Worm (Caenorhabditis elegans) whole organism, L4 larva: ENCODE data around the gene T11F9.22.
"Not testable (repeated sequence)": the region's sequence is repeated elsewhere in the genome, so short reads cannot be mapped to it uniquely, and the experiment has no call there.

Source experiments
- R02D3.7 ChIP-seq: fragments of 150-350 bp; sonication (generic microtip); optimal IDR thresholded peaks from 3 replicates; lab custom pipeline; 2014; ENCODE audit warnings: missing biosample characterization, missing genetic modification characterization
- T20F7.1 ChIP-seq: fragments of 200-800 bp; sonication (Bioruptor generic); optimal IDR thresholded peaks from 2 replicates; lab custom pipeline; 2018; ENCODE audit warnings: mild to moderate bottlenecking, missing genetic modification characterization, missing compliant biosample characterization
- T26A8.4 ChIP-seq: fragments of 200-800 bp; sonication (Bioruptor generic); IDR thresholded peaks from 2 replicates; pipeline ENCODE4 v1.3.6; 2022; ENCODE audit warnings: missing genetic modification characterization, missing compliant biosample characterization
- Y5F2A.4 ChIP-seq: fragments of 200-800 bp; sonication (Bioruptor generic); optimal IDR thresholded peaks from 2 replicates; lab custom pipeline; 2018; ENCODE audit warnings: mild to moderate bottlenecking, missing genetic modification characterization, missing compliant biosample characterization
- ZK337.2 ChIP-seq: fragments of 200-800 bp; sonication (Bioruptor generic); IDR thresholded peaks from 2 replicates; pipeline ENCODE4 v1.3.6; 2022; ENCODE audit warnings: missing genetic modification reagents, missing genetic modification characterization, missing compliant biosample characterization
- ceh-20 ChIP-seq: fragments of 200-800 bp; sonication (Bioruptor generic); IDR thresholded peaks from 2 replicates; pipeline ENCODE4 v1.3.6; 2022; ENCODE audit warnings: missing genetic modification reagents, missing genetic modification characterization, missing compliant biosample characterization
- cey-2 ChIP-seq: sonication (generic microtip); optimal IDR thresholded peaks from 3 replicates; lab custom pipeline; 2017; ENCODE audit warnings: missing genetic modification characterization, mild to moderate bottlenecking, missing compliant biosample characterization, antibody characterized with exemption, borderline replicate concordance; ENCODE audit not compliant: insufficient read depth
- ctbp-1 ChIP-seq: fragments of 200-800 bp; sonication (Bioruptor generic); IDR thresholded peaks from 2 replicates; pipeline ENCODE4 v1.3.6; 2022; ENCODE audit warnings: missing genetic modification reagents, missing genetic modification characterization, missing compliant biosample characterization
- daf-16 ChIP-seq, 3 experiments: sonication (generic microtip); optimal IDR thresholded peaks; 2 replicates each; lab custom pipeline; 2016 to 2017; ENCODE audit warnings: missing genetic modification characterization in 3 of 3, missing genetic modification reagents in 3 of 3, mild to moderate bottlenecking in 2 of 3, missing compliant biosample characterization in 2 of 3, missing biosample characterization in 1 of 3, moderate library complexity in 1 of 3
- daf-19 ChIP-seq: fragments of 200-800 bp; sonication (Bioruptor generic); conservative IDR thresholded peaks from 2 replicates; pipeline ENCODE4 v1.3.6; 2022; ENCODE audit warnings: missing genetic modification characterization, missing compliant biosample characterization
- dmd-6 ChIP-seq: fragments of 200-800 bp; sonication (Bioruptor generic); IDR thresholded peaks from 2 replicates; pipeline ENCODE4 v1.3.6; 2022; ENCODE audit warnings: missing genetic modification reagents, missing genetic modification characterization, missing compliant biosample characterization
- dpl-1 ChIP-seq: fragments of 150-350 bp; optimal IDR thresholded peaks from 2 replicates; lab custom pipeline; 2014; ENCODE audit warnings: missing biosample characterization, missing genetic modification reagents, missing genetic modification characterization
- dve-1 ChIP-seq: sonication (generic microtip); optimal IDR thresholded peaks from 2 replicates; lab custom pipeline; 2017; ENCODE audit warnings: antibody characterized with exemption, mild to moderate bottlenecking, missing genetic modification characterization, missing compliant biosample characterization; ENCODE audit not compliant: insufficient read depth
- hlh-11 ChIP-seq: fragments of 200-800 bp; sonication (Bioruptor generic); optimal IDR thresholded peaks from 2 replicates; lab custom pipeline; 2018; ENCODE audit warnings: mild to moderate bottlenecking, missing genetic modification characterization, missing compliant biosample characterization
- hlh-30 ChIP-seq: sonication (generic microtip); optimal IDR thresholded peaks from 2 replicates; lab custom pipeline; 2017; ENCODE audit warnings: antibody characterized with exemption, mild to moderate bottlenecking, missing genetic modification characterization, missing compliant biosample characterization; ENCODE audit not compliant: insufficient read depth
- hmg-1.1 ChIP-seq: fragments of 200-800 bp; sonication (Bioruptor generic); IDR thresholded peaks from 2 replicates; pipeline ENCODE4 v1.3.6; 2022; ENCODE audit warnings: missing genetic modification reagents, missing genetic modification characterization, missing compliant biosample characterization
- lin-13 ChIP-seq: fragments of 150-350 bp; optimal IDR thresholded peaks from 2 replicates; lab custom pipeline; 2014; ENCODE audit warnings: missing biosample characterization, missing genetic modification reagents, missing genetic modification characterization
- lin-29 ChIP-seq: fragments of 200-800 bp; sonication (Bioruptor generic); IDR thresholded peaks from 2 replicates; pipeline ENCODE4 v1.3.6; 2022; ENCODE audit warnings: missing genetic modification reagents, missing genetic modification characterization, missing compliant biosample characterization
- lsy-2 ChIP-seq, 2 experiments: fragments of 150-350 bp in 1 of 2; sonication (generic microtip) in 1 of 2; optimal IDR thresholded peaks; 2 replicates each; lab custom pipeline; 2014 to 2017; ENCODE audit warnings: missing biosample characterization in 2 of 2, missing genetic modification characterization in 2 of 2
- mes-2 ChIP-seq: sonication (generic microtip); optimal IDR thresholded peaks from 2 replicates; lab custom pipeline; 2016; ENCODE audit warnings: missing genotype, mild to moderate bottlenecking, missing genetic modification characterization, missing compliant biosample characterization; ENCODE audit not compliant: poor library complexity, severe bottlenecking
- mxl-3 ChIP-seq: fragments of 200-800 bp; sonication (Bioruptor generic); optimal IDR thresholded peaks from 2 replicates; lab custom pipeline; 2018; ENCODE audit warnings: mild to moderate bottlenecking, missing genetic modification characterization, missing compliant biosample characterization
- nhr-28 ChIP-seq: fragments of 150-350 bp; optimal IDR thresholded peaks from 2 replicates; lab custom pipeline; 2014; ENCODE audit warnings: missing biosample characterization, missing genetic modification characterization
- nhr-41 ChIP-seq: fragments of 200-800 bp; sonication (Bioruptor generic); IDR thresholded peaks from 2 replicates; pipeline ENCODE4 v1.3.6; 2022; ENCODE audit warnings: missing genetic modification reagents, missing genetic modification characterization, missing compliant biosample characterization
- nhr-42 ChIP-seq: fragments of 200-800 bp; sonication (Bioruptor generic); IDR thresholded peaks from 2 replicates; pipeline ENCODE4 v1.3.6; 2022; ENCODE audit warnings: missing genetic modification characterization, missing compliant biosample characterization
- nhr-48 ChIP-seq: sonication (generic microtip); optimal IDR thresholded peaks from 2 replicates; lab custom pipeline; 2016; ENCODE audit warnings: mild to moderate bottlenecking, missing genetic modification characterization, missing compliant biosample characterization
- pha-4 ChIP-seq, 2 experiments: fragments of 150-350 bp in 1 of 2; fragments of 200-800 bp in 1 of 2; sonication (Bioruptor generic) in 1 of 2; IDR thresholded peaks in 1 of 2; optimal IDR thresholded peaks in 1 of 2; 2 replicates each; pipeline versions ENCODE4 v1.3.6 to Lab custom; 2014 to 2022; ENCODE audit warnings: missing genetic modification characterization in 2 of 2, missing genetic modification reagents in 2 of 2, missing biosample characterization in 1 of 2, missing compliant biosample characterization in 1 of 2
- php-3 ChIP-seq: fragments of 200-800 bp; sonication (Bioruptor generic); IDR thresholded peaks from 2 replicates; pipeline ENCODE4 v1.3.6; 2022; ENCODE audit warnings: missing genetic modification reagents, missing genetic modification characterization, missing compliant biosample characterization
- rbr-2 ChIP-seq: sonication (generic microtip); optimal IDR thresholded peaks from 2 replicates; lab custom pipeline; 2016; ENCODE audit warnings: missing genotype, missing genetic modification characterization, missing compliant biosample characterization
- saeg-2 ChIP-seq: fragments of 200-800 bp; sonication (Bioruptor generic); IDR thresholded peaks from 2 replicates; pipeline ENCODE4 v1.3.6; 2022; ENCODE audit warnings: missing genetic modification reagents, missing genetic modification characterization, missing compliant biosample characterization
- set-16 ChIP-seq: fragments of 200-800 bp; sonication (Bioruptor generic); IDR thresholded peaks from 2 replicates; pipeline ENCODE4 v1.3.6; 2022; ENCODE audit warnings: missing genetic modification reagents, missing genetic modification characterization, missing compliant biosample characterization
- snpc-4 ChIP-seq: fragments of 150-350 bp; optimal IDR thresholded peaks from 2 replicates; lab custom pipeline; 2014; ENCODE audit warnings: missing biosample characterization, missing genetic modification characterization
- spr-1 ChIP-seq: sonication (generic microtip); optimal IDR thresholded peaks from 2 replicates; lab custom pipeline; 2016; ENCODE audit warnings: mild to moderate bottlenecking, missing genetic modification characterization, missing compliant biosample characterization
- tra-1 ChIP-seq: fragments of 200-800 bp; sonication (Bioruptor generic); IDR thresholded peaks from 2 replicates; pipeline ENCODE4 v1.3.6; 2022; ENCODE audit warnings: missing genetic modification reagents, missing genetic modification characterization, missing compliant biosample characterization
- unc-130 ChIP-seq: sonication (generic microtip); optimal IDR thresholded peaks from 2 replicates; lab custom pipeline; 2016; ENCODE audit warnings: missing genetic modification reagents, missing genetic modification characterization, missing compliant biosample characterization
- unc-62 ChIP-seq, 3 experiments: fragments of 150-350 bp in 1 of 3; sonication (generic microtip); optimal IDR thresholded peaks in 2 of 3; peaks in 1 of 3; 1 replicate in 1 of 3; 2 replicates in 2 of 3; lab custom pipeline; 2014 to 2017; ENCODE audit warnings: missing biosample characterization in 3 of 3, missing genetic modification characterization in 3 of 3, missing genetic modification reagents in 3 of 3, missing genotype in 1 of 3
- vab-7 ChIP-seq: fragments of 200-800 bp; sonication (Bioruptor generic); IDR thresholded peaks from 2 replicates; pipeline ENCODE4 v1.3.6; 2022; ENCODE audit warnings: missing genetic modification reagents, missing genetic modification characterization, missing compliant biosample characterization

T11F9.22 gene

ce11 chrV:11499786-11500185, 20.3 kb downstream of the T11F9.22 start:
- peak; percentile 9 for TF ChIP-seq mxl-3 (GFP tag; lab: Kevin White, UChicago)
- no peak for TF ChIP-seq cey-2 (tag; lab: Kevin White, UChicago)
- TF ChIP-seq nhr-28 (tag; lab: Kevin White, UChicago) = peak; percentile 22
- TF ChIP-seq unc-62 (GFP tag; optimal IDR thresholded peaks at IDR 0.05 in 1 of 2; lab: Kevin White, UChicago) = peak in 1 of 2 experiments; percentile 92
- no peak for TF ChIP-seq unc-62 (tag; optimal IDR thresholded peaks at IDR 0.05; lab: Kevin White, UChicago)

DNA sequence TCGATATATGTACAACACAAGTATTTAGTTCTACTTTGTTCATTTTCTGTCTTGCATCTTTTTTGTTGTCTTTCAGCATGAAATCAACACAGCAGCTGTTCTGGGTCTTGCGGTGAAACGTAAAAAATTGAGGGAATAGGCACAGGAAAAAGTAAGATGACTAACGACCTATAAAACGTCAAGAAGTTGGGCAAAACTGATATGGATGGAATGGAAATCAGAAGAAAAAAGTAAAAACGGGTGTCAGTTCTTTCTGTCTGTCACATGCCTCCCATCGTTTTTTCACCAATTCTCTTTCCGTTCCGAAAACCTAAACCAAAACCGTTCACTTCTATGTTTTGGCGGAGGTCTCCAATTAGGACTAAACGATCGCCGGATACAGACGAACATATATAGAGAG, 21.5 kb downstream of the T11F9.22 start:
- TF ChIP-seq Y5F2A.4 (GFP tag; lab: Kevin White, UChicago) = no peak
- TF ChIP-seq snpc-4 (tag; lab: Kevin White, UChicago) = no peak
- TF ChIP-seq daf-19 (GFP tag; lab: Robert Waterston, UW) = no peak
- no peak for TF ChIP-seq nhr-41 (GFP tag; lab: Robert Waterston, UW)
- TF ChIP-seq dve-1 = peak; percentile 18
- TF ChIP-seq hlh-11 (tag; lab: Kevin White, UChicago) = peak; percentile 52
- peak; percentile 44 for TF ChIP-seq nhr-28 (tag; lab: Kevin White, UChicago)
- TF ChIP-seq dmd-6 (GFP tag; lab: Robert Waterston, UW) = peak; percentile 30

DNA sequence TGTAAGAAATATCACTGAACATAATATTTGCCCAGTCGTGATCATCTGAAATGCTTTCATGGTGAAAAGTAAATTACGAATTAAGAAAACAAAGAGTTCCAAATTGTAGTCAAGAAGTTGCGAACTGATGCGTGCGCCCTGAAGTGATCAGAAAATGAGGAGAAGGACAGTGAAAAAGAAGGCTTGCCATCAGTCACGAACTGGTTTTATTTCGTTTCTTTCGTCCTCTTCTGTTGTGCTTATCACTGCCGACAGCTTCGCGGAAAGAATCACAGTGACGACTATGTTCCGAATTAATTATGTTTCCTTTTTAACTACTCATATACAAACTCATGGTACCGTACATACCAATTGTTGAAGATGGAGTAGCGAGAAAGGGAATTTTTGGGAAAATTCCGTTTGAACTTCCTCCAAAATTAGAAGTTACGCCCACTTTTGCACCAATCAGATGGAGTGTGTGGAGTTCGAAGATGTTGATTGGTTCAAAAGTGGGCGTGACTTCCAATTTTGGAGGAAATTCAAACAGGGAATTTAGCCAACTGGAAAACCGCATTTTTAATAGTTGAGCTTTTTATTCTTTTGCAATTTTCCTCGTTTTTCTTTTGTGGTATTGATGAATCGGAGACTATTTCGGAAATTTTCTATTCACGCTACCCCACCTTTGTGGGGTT, 23.7 kb downstream of the T11F9.22 start, which contains the start of gene C55A6.12:
Gene C55A6.12, minus strand, starts transcription at position 51 of the 671 bp plus-strand sequence.
- TF ChIP-seq php-3 (GFP tag; lab: Robert Waterston, UW) (no peak), unc-62 (GFP tag; optimal IDR thresholded peaks at IDR 0.05 in 1 of 2; lab: Kevin White, UChicago) (peak in 1 of 2 experiments; percentile 3), unc-62 (tag; optimal IDR thresholded peaks at IDR 0.05; lab: Kevin White, UChicago) (no peak), T20F7.1 (GFP tag; lab: Kevin White, UChicago) (no peak), dpl-1 (GFP tag; lab: Kevin White, UChicago) (peak; percentile 79), lsy-2 (tag; optimal IDR thresholded peaks at IDR 0.05; lab: Kevin White, UChicago) (peak in 1 of 2 experiments; percentile 24)

DNA sequence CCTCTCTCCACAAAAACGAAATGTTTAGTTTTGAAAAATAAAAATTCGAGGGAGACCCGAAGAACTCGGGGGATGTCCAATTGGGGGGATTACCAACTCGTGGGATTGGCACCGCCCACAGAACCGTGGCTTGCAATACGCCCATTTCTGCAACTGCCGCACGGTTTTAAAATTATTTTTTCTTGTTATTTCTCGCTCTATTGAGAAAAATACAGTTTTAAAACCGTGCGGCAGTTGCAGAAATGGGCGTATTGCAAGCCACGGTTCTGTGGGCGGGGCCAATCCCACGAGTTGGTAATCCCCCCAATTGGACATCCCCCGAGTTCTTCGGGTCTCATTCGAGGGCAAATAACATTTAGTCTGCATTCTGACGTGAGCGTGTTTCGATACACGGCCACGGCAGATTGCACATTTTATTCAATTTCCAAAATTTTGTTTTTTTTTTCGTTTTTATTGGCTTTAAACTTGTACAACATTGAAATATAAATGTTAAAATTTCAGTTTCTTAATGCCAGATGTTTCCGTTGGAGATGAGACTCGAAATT, 25.4 kb downstream of the T11F9.22 start, which contains the start of the genes C55A6.1 and C55A6.10:
Gene C55A6.1, minus strand, starts transcription at position 116 of the 545 bp plus-strand sequence.
Gene C55A6.10, plus strand, starts transcription at position 495 of the 545 bp plus-strand sequence.
- peak; percentile 64 for TF ChIP-seq nhr-48 (tag; lab: Kevin White, UChicago)
- peak; percentile 60; the same call in 1 of the 2 replicates for TF ChIP-seq saeg-2 (GFP tag; lab: Robert Waterston, UW)
- TF ChIP-seq pha-4 (GFP tag; IDR thresholded peaks at IDR 0.05; lab: Robert Waterston, UW) = peak; percentile 88
- not testable (repeated sequence) for TF ChIP-seq pha-4 (tag; optimal IDR thresholded peaks at IDR 0.05; lab: Kevin White, UChicago); daf-16 (GFP tag; optimal IDR thresholded peaks at IDR 0.05; lab: Kevin White, UChicago)
- 0 out of 2 replicates have a peak, but pooled peaks have one; percentile 41 for TF ChIP-seq lin-29
- TF ChIP-seq hmg-1.1 (GFP tag; lab: Robert Waterston, UW) = peak; percentile 91
- peak; percentile 70; the same call in 1 of the 2 replicates for TF ChIP-seq vab-7 (GFP tag; lab: Robert Waterston, UW)
- peak; percentile 41 for TF ChIP-seq mxl-3 (GFP tag; lab: Kevin White, UChicago)
- peak; percentile 69 for TF ChIP-seq ceh-20
- peak; percentile 61 for TF ChIP-seq hlh-11 (tag; lab: Kevin White, UChicago)
- 0 out of 2 replicates have a peak, but pooled peaks have one; percentile 11 for TF ChIP-seq ZK337.2 (GFP tag; lab: Robert Waterston, UW)
- peak; percentile 95 for TF ChIP-seq ctbp-1 (GFP tag; lab: Robert Waterston, UW)
- peak; percentile 42 for TF ChIP-seq lin-13
- peak; percentile 81 for TF ChIP-seq rbr-2 (tag; lab: Kevin White, UChicago)
- peak; percentile 31 to 81 for TF ChIP-seq lsy-2 (tag; optimal IDR thresholded peaks at IDR 0.05; lab: Kevin White, UChicago)
- peak; percentile 54; the same call in 1 of the 2 replicates for TF ChIP-seq set-16 (GFP tag; lab: Robert Waterston, UW)
- peak; percentile 12 for TF ChIP-seq nhr-28 (tag; lab: Kevin White, UChicago)
- peak; percentile 49 for TF ChIP-seq hlh-30
- TF ChIP-seq dve-1 = peak; percentile 56
- peak; percentile 51 for TF ChIP-seq daf-16 (tag; optimal IDR thresholded peaks at IDR 0.05; lab: Kevin White, UChicago)
- peak; percentile 79 for TF ChIP-seq dmd-6 (GFP tag; lab: Robert Waterston, UW)
- TF ChIP-seq R02D3.7 (tag; lab: Kevin White, UChicago) = peak; percentile 5
- peak; percentile 85 for TF ChIP-seq unc-130
- TF ChIP-seq spr-1 = peak; percentile 62
- TF ChIP-seq nhr-42 (GFP tag; lab: Robert Waterston, UW) = peak; percentile 76
- TF ChIP-seq dpl-1 (GFP tag; lab: Kevin White, UChicago) = peak; percentile 44
- peak; percentile 89 for TF ChIP-seq mes-2 (tag; lab: Kevin White, UChicago)
- TF ChIP-seq tra-1 (GFP tag; lab: Robert Waterston, UW) = 0 out of 2 replicates have a peak, but pooled peaks have one; percentile 55
- 0 out of 2 replicates have a peak, but pooled peaks have one; percentile 38 for TF ChIP-seq daf-19 (GFP tag; lab: Robert Waterston, UW)
- peak; percentile 68 for TF ChIP-seq T26A8.4 (GFP tag; lab: Robert Waterston, UW)
